Worm (Caenorhabditis elegans): ENCODE results near the gene K08H2.10.

DNA sequence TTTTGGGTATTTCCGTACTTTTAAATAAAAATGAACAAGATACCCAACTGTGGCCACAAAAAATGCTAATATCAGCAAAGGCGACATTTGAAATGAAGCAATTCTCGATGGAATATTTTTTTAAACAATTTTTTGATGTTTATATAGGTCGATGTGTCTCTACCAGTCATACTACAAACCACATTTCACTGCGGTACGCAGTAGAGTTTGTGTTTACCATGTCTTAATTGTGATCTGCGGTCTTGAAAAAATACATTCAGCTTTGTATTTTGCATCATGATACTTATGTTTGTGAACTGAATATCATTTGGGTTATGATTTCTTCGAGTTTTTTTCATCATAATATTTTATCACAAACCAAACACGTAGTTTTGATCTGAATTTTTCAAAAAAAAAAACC, 26.5 kb downstream of the K08H2.10 start, which contains the start of gene cyp-14A4:
- no peak for TF ChIP-seq ama-1 (optimal IDR thresholded peaks at IDR 0.05)
- TF ChIP-seq unc-3 (GFP tag; conservative IDR thresholded peaks at IDR 0.05) = no peak
- TF ChIP-seq unc-3 (tag; optimal IDR thresholded peaks at IDR 0.05) = no peak
- no peak for TF ChIP-seq C08G9.2 (tag; optimal IDR thresholded peaks at IDR 0.05)
- no peak for TF ChIP-seq unc-55 (GFP tag; optimal IDR thresholded peaks at IDR 0.05)
- TF ChIP-seq sox-4 (tag; optimal IDR thresholded peaks at IDR 0.05) = no peak
- TF ChIP-seq ceh-18 (tag; optimal IDR thresholded peaks at IDR 0.05) = no peak
- TF ChIP-seq tbx-2 (tag; optimal IDR thresholded peaks at IDR 0.05) = no peak
- no peak for TF ChIP-seq elt-2 (tag; optimal IDR thresholded peaks at IDR 0.05)
- TF ChIP-seq hlh-8 (tag; optimal IDR thresholded peaks at IDR 0.05) = no peak
- no peak for TF ChIP-seq pat-9 (tag; optimal IDR thresholded peaks at IDR 0.05)
- no peak for TF ChIP-seq ets-4 (tag; optimal IDR thresholded peaks at IDR 0.05)
